Worm (Caenorhabditis elegans) whole organism, L1 larva: ENCODE data around the gene vig-1.
"Not testable (repeated sequence)": the region's sequence is repeated elsewhere in the genome, so short reads cannot be mapped to it uniquely, and the experiment has no call there.

ENCODE experiments used
- C16A3.4 ChIP-seq: fragments of 150-350 bp; optimal IDR thresholded peaks from 2 replicates; lab custom pipeline; 2014; ENCODE audit warnings: missing biosample characterization, missing genetic modification characterization
- Y116A8C.19 ChIP-seq: sonication (generic microtip); optimal IDR thresholded peaks from 2 replicates; lab custom pipeline; 2016; ENCODE audit warnings: missing compliant biosample characterization, missing genetic modification characterization, borderline replicate concordance
- aly-2 ChIP-seq: fragments of 150-350 bp; optimal IDR thresholded peaks from 2 replicates; lab custom pipeline; 2014; ENCODE audit warnings: missing biosample characterization, missing genetic modification characterization
- ceh-63 ChIP-seq: fragments of 200-800 bp; sonication (Bioruptor generic); optimal IDR thresholded peaks from 2 replicates; lab custom pipeline; 2018; ENCODE audit warnings: mild to moderate bottlenecking, missing genetic modification characterization, missing compliant biosample characterization
- ceh-88 ChIP-seq: fragments of 200-800 bp; sonication (Bioruptor generic); IDR thresholded peaks from 2 replicates; pipeline ENCODE4 v1.3.6; 2022; ENCODE audit warnings: missing genetic modification characterization, missing compliant biosample characterization
- dsc-1 ChIP-seq: sonication (generic microtip); optimal IDR thresholded peaks from 2 replicates; lab custom pipeline; 2016; ENCODE audit warnings: mild to moderate bottlenecking, missing genetic modification characterization, missing compliant biosample characterization
- efl-1 ChIP-seq, 4 experiments: fragments of 150-350 bp; optimal IDR thresholded peaks in 3 of 4; peaks in 1 of 4; 1 replicate in 1 of 4; 2 replicates in 3 of 4; lab custom pipeline; 2014; ENCODE audit warnings: missing biosample characterization in 2 of 4, missing genetic modification characterization in 2 of 4, missing genetic modification reagents in 2 of 4
- fkh-10 ChIP-seq: sonication (generic microtip); optimal IDR thresholded peaks from 2 replicates; lab custom pipeline; 2017; ENCODE audit warnings: missing biosample characterization, missing genetic modification reagents, missing genetic modification characterization
- fkh-4 ChIP-seq: sonication (generic microtip); optimal IDR thresholded peaks from 2 replicates; lab custom pipeline; 2016; ENCODE audit warnings: missing compliant biosample characterization, missing genetic modification characterization, borderline replicate concordance
- fos-1 ChIP-seq: fragments of 150-350 bp; optimal IDR thresholded peaks from 2 replicates; lab custom pipeline; 2014; ENCODE audit warnings: missing biosample characterization, missing genetic modification characterization
- grh-1 ChIP-seq: fragments of 200-800 bp; sonication (Bioruptor generic); IDR thresholded peaks from 2 replicates; pipeline ENCODE4 v1.3.6; 2022; ENCODE audit warnings: missing genetic modification reagents, missing genetic modification characterization, missing compliant biosample characterization
- hlh-17 ChIP-seq: fragments of 200-800 bp; sonication (Bioruptor generic); optimal IDR thresholded peaks from 2 replicates; lab custom pipeline; 2018; ENCODE audit warnings: missing genetic modification characterization, mild to moderate bottlenecking, missing compliant biosample characterization, moderate library complexity, borderline replicate concordance
- hpl-2 ChIP-seq: fragments of 150-350 bp; optimal IDR thresholded peaks from 2 replicates; lab custom pipeline; 2014; ENCODE audit warnings: missing biosample characterization, missing genetic modification reagents, missing genetic modification characterization
- lin-13 ChIP-seq: fragments of 150-350 bp; optimal IDR thresholded peaks from 2 replicates; lab custom pipeline; 2014; ENCODE audit warnings: missing biosample characterization, missing genetic modification reagents, missing genetic modification characterization
- lin-15B ChIP-seq: fragments of 150-350 bp; sonication (generic microtip); optimal IDR thresholded peaks from 3 replicates; lab custom pipeline; 2014; ENCODE audit warnings: missing biosample characterization, missing genetic modification characterization
- lin-35 ChIP-seq, 2 experiments: fragments of 150-350 bp; optimal IDR thresholded peaks; 2 replicates each; lab custom pipeline; 2014; ENCODE audit warnings: missing biosample characterization in 2 of 2, missing genetic modification characterization in 2 of 2, missing genetic modification reagents in 2 of 2
- lir-3 ChIP-seq: sonication (generic microtip); optimal IDR thresholded peaks from 2 replicates; lab custom pipeline; 2016; ENCODE audit warnings: mild to moderate bottlenecking, missing genetic modification characterization, moderate library complexity, missing compliant biosample characterization; ENCODE audit not compliant: poor library complexity
- lsy-2 ChIP-seq, 2 experiments: fragments of 150-350 bp; optimal IDR thresholded peaks; 2 replicates each; lab custom pipeline; 2014; ENCODE audit warnings: missing biosample characterization in 2 of 2, missing genetic modification characterization in 2 of 2
- mab-9 ChIP-seq: fragments of 200-800 bp; sonication (Bioruptor generic); IDR thresholded peaks from 2 replicates; pipeline ENCODE4 v1.3.6; 2022; ENCODE audit warnings: missing genetic modification reagents, missing genetic modification characterization, missing compliant biosample characterization
- mdl-1 ChIP-seq, 2 experiments: fragments of 150-350 bp; optimal IDR thresholded peaks; 2 replicates each; lab custom pipeline; 2014 to 2017; ENCODE audit warnings: missing biosample characterization in 2 of 2, missing genetic modification characterization in 2 of 2, inconsistent platforms in 1 of 2
- mef-2 ChIP-seq: fragments of 150-350 bp; optimal IDR thresholded peaks from 2 replicates; lab custom pipeline; 2014; ENCODE audit warnings: missing biosample characterization, missing genetic modification characterization
- nhr-237 ChIP-seq: fragments of 150-350 bp; optimal IDR thresholded peaks from 2 replicates; lab custom pipeline; 2014; ENCODE audit warnings: missing biosample characterization, missing genetic modification characterization
- nhr-71 ChIP-seq: sonication (generic microtip); optimal IDR thresholded peaks from 2 replicates; lab custom pipeline; 2016; ENCODE audit warnings: mild to moderate bottlenecking, missing genetic modification characterization, moderate library complexity, missing compliant biosample characterization
- nhr-85 ChIP-seq: sonication (generic microtip); peaks from one replicate; lab custom pipeline; 2016; ENCODE audit warnings: missing genetic modification characterization, inconsistent platforms, missing compliant biosample characterization
- pag-3 ChIP-seq: sonication (generic microtip); optimal IDR thresholded peaks from 2 replicates; lab custom pipeline; 2017; ENCODE audit warnings: missing genetic modification characterization, mild to moderate bottlenecking, missing compliant biosample characterization, antibody characterized with exemption, borderline replicate concordance; ENCODE audit not compliant: insufficient read depth
- skn-1 ChIP-seq: fragments of 150-350 bp; optimal IDR thresholded peaks from 2 replicates; lab custom pipeline; 2014; ENCODE audit warnings: missing biosample characterization, missing genetic modification characterization
- snpc-4 ChIP-seq: fragments of 150-350 bp; optimal IDR thresholded peaks from 2 replicates; lab custom pipeline; 2014; ENCODE audit warnings: missing biosample characterization, missing genetic modification characterization
- unc-30 ChIP-seq: sonication (generic microtip); optimal IDR thresholded peaks from 2 replicates; lab custom pipeline; 2017; ENCODE audit warnings: missing biosample characterization, missing genetic modification characterization
- unc-98 ChIP-seq: fragments of 200-800 bp; sonication (Bioruptor generic); IDR thresholded peaks from 2 replicates; pipeline ENCODE4 v1.3.6; 2022; ENCODE audit warnings: missing genetic modification characterization, missing compliant biosample characterization
- vab-15 ChIP-seq: sonication (generic microtip); optimal IDR thresholded peaks from 2 replicates; lab custom pipeline; 2017; ENCODE audit warnings: missing genotype, mild to moderate bottlenecking, missing genetic modification characterization, missing compliant biosample characterization
- ztf-11 ChIP-seq, 2 experiments: sonication (generic microtip); optimal IDR thresholded peaks; 2 replicates each; lab custom pipeline; 2016 to 2017; ENCODE audit warnings: missing genetic modification characterization in 2 of 2, missing biosample characterization in 1 of 2, missing compliant biosample characterization in 1 of 2
- ztf-4 ChIP-seq: fragments of 150-350 bp; optimal IDR thresholded peaks from 2 replicates; lab custom pipeline; 2014; ENCODE audit warnings: missing biosample characterization, missing genetic modification characterization

Gene vig-1

ce11 chrII:1320987-1321807 lies at the start of gene vig-1:
Gene vig-1 (plus strand): TSS chrII:1321037.
- TF ChIP-seq mab-9 (GFP tag; lab: Robert Waterston, UW), result peak; percentile 30; the same call in 1 of the 2 replicates
- no peak for TF ChIP-seq efl-1 (optimal IDR thresholded peaks at IDR 0.05; lab: Kevin White, UChicago)
- TF ChIP-seq efl-1 (GFP tag; optimal IDR thresholded peaks at IDR 0.05 in 1 of 2; lab: Kevin White, UChicago), result peak in 1 of 2 experiments; percentile 87
- TF ChIP-seq nhr-71, result no peak

ce11 chrII:1271814-1272213 lies 49.0 kb upstream of the vig-1 start, which contains the start of gene srw-66:
Gene srw-66 (minus strand): TSS chrII:1271914.
- TF ChIP-seq ztf-4 (tag; lab: Kevin White, UChicago) (no peak), efl-1 (optimal IDR thresholded peaks at IDR 0.05; lab: Kevin White, UChicago) (no peak), efl-1 (GFP tag; optimal IDR thresholded peaks at IDR 0.05 in 1 of 2; lab: Kevin White, UChicago) (peak in 1 of 2 experiments; percentile 43)

ce11 chrII:1275439-1275838 lies 45.4 kb upstream of the vig-1 start, which contains the start of gene Y57G7A.5:
Gene Y57G7A.5 (minus strand): TSS chrII:1275539.
- no peak for TF ChIP-seq nhr-85 (tag; lab: Kevin White, UChicago)
- TF ChIP-seq ztf-11 (tag; optimal IDR thresholded peaks at IDR 0.05; lab: Kevin White, UChicago), result no peak
- TF ChIP-seq mef-2 (tag; lab: Kevin White, UChicago), result no peak
- TF ChIP-seq hpl-2, result no peak
- no peak for TF ChIP-seq hlh-17 (GFP tag; lab: Kevin White, UChicago)
- TF ChIP-seq snpc-4 (tag; lab: Kevin White, UChicago), result no peak
- TF ChIP-seq ztf-4 (tag; lab: Kevin White, UChicago), result no peak
- TF ChIP-seq pag-3, result no peak
- no peak for TF ChIP-seq lsy-2 (tag; optimal IDR thresholded peaks at IDR 0.05; lab: Kevin White, UChicago)
- TF ChIP-seq lin-13 (GFP tag; lab: Kevin White, UChicago), result no peak
- no peak for TF ChIP-seq Y116A8C.19 (tag; lab: Kevin White, UChicago)
- TF ChIP-seq fkh-4 (tag; lab: Kevin White, UChicago), result no peak
- TF ChIP-seq ceh-63 (GFP tag; lab: Kevin White, UChicago), result no peak
- no peak for TF ChIP-seq unc-30 (tag; lab: Kevin White, UChicago)
- no peak for TF ChIP-seq aly-2
- TF ChIP-seq C16A3.4 (tag; lab: Kevin White, UChicago), result no peak
- no peak for TF ChIP-seq skn-1 (tag; lab: Kevin White, UChicago)
- TF ChIP-seq grh-1 (GFP tag; lab: Robert Waterston, UW), result no peak
- no peak for TF ChIP-seq mab-9 (GFP tag; lab: Robert Waterston, UW)
- TF ChIP-seq lin-35 (GFP tag; optimal IDR thresholded peaks at IDR 0.05; lab: Kevin White, UChicago), result no peak
- TF ChIP-seq, all 84 proteins: peak for 0

ce11 chrII:1276778-1277177 lies 44.1 kb upstream of the vig-1 start, which contains the start of gene Y57G7A.11:
Gene Y57G7A.11 (minus strand): TSS chrII:1276878.
- peak; percentile 39 for TF ChIP-seq fkh-4 (tag; lab: Kevin White, UChicago)
- no peak for TF ChIP-seq unc-98 (GFP tag; lab: Robert Waterston, UW)
- no peak for TF ChIP-seq ztf-11 (tag; optimal IDR thresholded peaks at IDR 0.05; lab: Kevin White, UChicago)
- no peak for TF ChIP-seq fos-1 (tag; lab: Kevin White, UChicago)
- TF ChIP-seq dsc-1, result peak; percentile 83
- no peak for TF ChIP-seq lin-15B
- TF ChIP-seq ceh-88 (GFP tag; lab: Robert Waterston, UW), result no peak
- no peak for TF ChIP-seq vab-15 (tag; lab: Kevin White, UChicago)
- TF ChIP-seq mdl-1 (tag; optimal IDR thresholded peaks at IDR 0.05; lab: Kevin White, UChicago), result no peak
- no peak for TF ChIP-seq nhr-237 (tag; lab: Kevin White, UChicago)
- no peak for TF ChIP-seq fkh-10 (GFP tag; lab: Kevin White, UChicago)

ce11 chrII:1278350-1278749 lies 42.5 kb upstream of the vig-1 start, which contains the start of gene srz-63:
Gene srz-63 (plus strand): TSS chrII:1278650.
- TF ChIP-seq ztf-11 (tag; optimal IDR thresholded peaks at IDR 0.05; lab: Kevin White, UChicago); ztf-4 (tag; lab: Kevin White, UChicago); lir-3 (tag; lab: Kevin White, UChicago): not testable (repeated sequence)
